Fruit fly (Drosophila melanogaster): ENCODE measurements around the gene CG7101.
A peak's percentile ranks its signal among the peaks of the same experiment; 100 is the strongest.

DNA sequence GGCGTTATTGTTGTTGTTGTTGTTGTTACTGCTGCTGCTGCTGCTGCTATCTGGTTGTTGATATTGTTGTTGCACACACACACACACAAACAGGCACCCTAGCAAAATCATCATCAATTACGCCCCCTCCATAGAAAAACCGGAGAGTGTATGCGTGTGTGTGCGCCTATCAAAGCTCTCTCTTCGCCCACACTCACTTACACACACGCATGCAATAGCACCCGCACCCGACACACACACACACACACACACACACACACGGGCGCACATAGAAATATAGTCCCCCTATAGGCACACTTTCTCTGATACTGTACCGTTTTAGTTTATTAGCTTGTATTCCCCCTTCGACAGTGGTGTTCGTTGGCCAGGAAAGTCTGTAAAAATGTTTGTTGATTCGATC, 16.0 kb upstream of the CG7101 start:
- no peak for TF ChIP-seq Sp1 (GFP tag; optimal IDR thresholded peaks at IDR 0.05)
- no peak for TF ChIP-seq Hr78 (GFP tag; optimal IDR thresholded peaks at IDR 0.05)
- no peak for TF ChIP-seq psq (GFP tag; optimal IDR thresholded peaks at IDR 0.05)
- no peak for TF ChIP-seq tai (GFP tag; optimal IDR thresholded peaks at IDR 0.05)
- TF ChIP-seq Dfd (GFP tag; optimal IDR thresholded peaks at IDR 0.05), result peak; percentile 75
- no peak for TF ChIP-seq Hnf4 (GFP tag; optimal IDR thresholded peaks at IDR 0.05)
- TF ChIP-seq Myc (optimal IDR thresholded peaks at IDR 0.05), result no peak
- TF ChIP-seq Abd-B (GFP tag; optimal IDR thresholded peaks at IDR 0.05), result no peak
- TF ChIP-seq dsf (GFP tag; optimal IDR thresholded peaks at IDR 0.05; ENCODE audit: borderline replicate concordance), result no peak
- no peak for TF ChIP-seq Rel (GFP tag; optimal IDR thresholded peaks at IDR 0.05)
- TF ChIP-seq Rel (tag; optimal IDR thresholded peaks at IDR 0.05), result no peak
- no peak for TF ChIP-seq rgr (GFP tag; optimal IDR thresholded peaks at IDR 0.05)
- TF ChIP-seq foxo (GFP tag; optimal IDR thresholded peaks at IDR 0.05), result no peak
